Fruit fly (Drosophila melanogaster): ENCODE results near the gene mnd.

Gene mnd

dm6 chr3L:15013296-15013695 lies 28.4 kb downstream of the mnd start:
- TF ChIP-seq HLH106 (tag; optimal IDR thresholded peaks at IDR 0.05) (peak; percentile 30), foxo (GFP tag; optimal IDR thresholded peaks at IDR 0.05) (peak in 1 of 2 experiments; percentile 23), tai (GFP tag; optimal IDR thresholded peaks at IDR 0.05) (no peak)

dm6 chr3L:15013957-15014692 lies 29.2 kb downstream of the mnd start, which contains the start of gene Reck:
Gene Reck (minus strand): TSS chr3L:15014062.
- no peak for TF ChIP-seq woc (GFP tag; optimal IDR thresholded peaks at IDR 0.05)
- peak; percentile 20 for TF ChIP-seq Dfd (GFP tag; optimal IDR thresholded peaks at IDR 0.05)
- TF ChIP-seq CG9705 (GFP tag; optimal IDR thresholded peaks at IDR 0.05) = peak; percentile 26
- no peak for TF ChIP-seq lola (GFP tag; optimal IDR thresholded peaks at IDR 0.05)
- peak; percentile 12 for TF ChIP-seq CG32264 (GFP tag; optimal IDR thresholded peaks at IDR 0.05)
- TF ChIP-seq Myc (optimal IDR thresholded peaks at IDR 0.05) = peak; percentile 78
- peak; percentile 42 for TF ChIP-seq Hnf4 (GFP tag; optimal IDR thresholded peaks at IDR 0.05)
- TF ChIP-seq Mio (GFP tag; optimal IDR thresholded peaks at IDR 0.05) = no peak
- peak; percentile 43 for TF ChIP-seq psq (GFP tag; optimal IDR thresholded peaks at IDR 0.05)
- peak; percentile 83 for TF ChIP-seq rgr (GFP tag; optimal IDR thresholded peaks at IDR 0.05)
- peak; percentile 21 for TF ChIP-seq dsf (GFP tag; optimal IDR thresholded peaks at IDR 0.05; ENCODE audit: borderline replicate concordance)
- peak; percentile 12 for TF ChIP-seq Jra (GFP tag; optimal IDR thresholded peaks at IDR 0.05)
- TF ChIP-seq pan (optimal IDR thresholded peaks at IDR 0.05) = no peak
- TF ChIP-seq GATAd (GFP tag; optimal IDR thresholded peaks at IDR 0.05) = no peak
- TF ChIP-seq brk (GFP tag; optimal IDR thresholded peaks at IDR 0.05) = peak; percentile 87
- TF ChIP-seq dl (GFP tag; optimal IDR thresholded peaks at IDR 0.05; ENCODE audit: insufficient read depth in 1 of 2, partially characterized antibody in 2 of 2) = no peak
- peak; percentile 55 for TF ChIP-seq HLH106 (tag; optimal IDR thresholded peaks at IDR 0.05)
- TF ChIP-seq Dif (GFP tag; optimal IDR thresholded peaks at IDR 0.05; ENCODE audit: partially characterized antibody) = no peak
- TF ChIP-seq usp (GFP tag; optimal IDR thresholded peaks at IDR 0.05) = no peak
- peak; percentile 51 for TF ChIP-seq ey (GFP tag; optimal IDR thresholded peaks at IDR 0.05)
- TF ChIP-seq fru (GFP tag; optimal IDR thresholded peaks at IDR 0.05) = peak; percentile 65
- TF ChIP-seq br (GFP tag; optimal IDR thresholded peaks at IDR 0.05) = peak; percentile 44
- TF ChIP-seq dmrt93B (GFP tag; optimal IDR thresholded peaks at IDR 0.05) = no peak
- peak; percentile 67 for TF ChIP-seq Sp1 (GFP tag; optimal IDR thresholded peaks at IDR 0.05)
- peak; percentile 55 for TF ChIP-seq Hr83 (GFP tag; optimal IDR thresholded peaks at IDR 0.05; ENCODE audit: poor library complexity, severe bottlenecking)
- TF ChIP-seq CrebA (GFP tag; optimal IDR thresholded peaks at IDR 0.05; ENCODE audit: borderline replicate concordance) = peak; percentile 1
- TF ChIP-seq foxo (GFP tag; optimal IDR thresholded peaks at IDR 0.05) = peak in 1 of 2 experiments; percentile 74
- TF ChIP-seq OdsH (GFP tag; optimal IDR thresholded peaks at IDR 0.05) = peak; percentile 75
- peak; percentile 5 for TF ChIP-seq Rel (GFP tag; optimal IDR thresholded peaks at IDR 0.05)
- no peak for TF ChIP-seq Rel (tag; optimal IDR thresholded peaks at IDR 0.05)
- TF ChIP-seq tai (GFP tag; optimal IDR thresholded peaks at IDR 0.05) = no peak
- peak; percentile 71 for TF ChIP-seq sage (GFP tag; optimal IDR thresholded peaks at IDR 0.05)
- no peak for TF ChIP-seq jim (GFP tag; optimal IDR thresholded peaks at IDR 0.05)
- peak; percentile 73 for TF ChIP-seq sv (GFP tag; optimal IDR thresholded peaks at IDR 0.05)
- peak; percentile 80 for TF ChIP-seq h (GFP tag; optimal IDR thresholded peaks at IDR 0.05)

dm6 chr3L:15021008-15021407 lies 36.1 kb downstream of the mnd start:
- TF ChIP-seq Jra (GFP tag; optimal IDR thresholded peaks at IDR 0.05) = no peak
- TF ChIP-seq sv (GFP tag; optimal IDR thresholded peaks at IDR 0.05) = no peak
- TF ChIP-seq Sp1 (GFP tag; optimal IDR thresholded peaks at IDR 0.05) = no peak
- TF ChIP-seq rgr (GFP tag; optimal IDR thresholded peaks at IDR 0.05) = no peak
- no peak for TF ChIP-seq jim (GFP tag; optimal IDR thresholded peaks at IDR 0.05)
- TF ChIP-seq CG9705 (GFP tag; optimal IDR thresholded peaks at IDR 0.05) = no peak
- no peak for TF ChIP-seq Abd-B (GFP tag; optimal IDR thresholded peaks at IDR 0.05)
- TF ChIP-seq Mio (GFP tag; optimal IDR thresholded peaks at IDR 0.05) = no peak
